Worm (Caenorhabditis elegans) whole organism, L1 larva: ENCODE data around the gene ets-7.

Experiments used
- C16A3.4 ChIP-seq: fragments of 150-350 bp; optimal IDR thresholded peaks from 2 replicates; lab custom pipeline; 2014; ENCODE audit warnings: missing biosample characterization, missing genetic modification characterization
- F16B12.6 ChIP-seq: fragments of 150-350 bp; optimal IDR thresholded peaks from 2 replicates; lab custom pipeline; 2014; ENCODE audit warnings: missing biosample characterization, missing genetic modification characterization
- alr-1 ChIP-seq: fragments of 200-800 bp; sonication (Bioruptor generic); optimal IDR thresholded peaks from 2 replicates; lab custom pipeline; 2018; ENCODE audit warnings: borderline replicate concordance, mild to moderate bottlenecking, missing genetic modification characterization, missing compliant biosample characterization
- aly-2 ChIP-seq: fragments of 150-350 bp; optimal IDR thresholded peaks from 2 replicates; lab custom pipeline; 2014; ENCODE audit warnings: missing biosample characterization, missing genetic modification characterization
- blmp-1 ChIP-seq: fragments of 150-350 bp; optimal IDR thresholded peaks from 2 replicates; lab custom pipeline; 2014; ENCODE audit warnings: missing biosample characterization, missing genetic modification characterization
- ceh-63 ChIP-seq: fragments of 200-800 bp; sonication (Bioruptor generic); optimal IDR thresholded peaks from 2 replicates; lab custom pipeline; 2018; ENCODE audit warnings: mild to moderate bottlenecking, missing genetic modification characterization, missing compliant biosample characterization
- ceh-8 ChIP-seq: fragments of 200-800 bp; sonication (Bioruptor generic); optimal IDR thresholded peaks from 2 replicates; lab custom pipeline; 2018; ENCODE audit warnings: mild to moderate bottlenecking, missing genetic modification characterization, moderate library complexity, missing compliant biosample characterization
- dpl-1 ChIP-seq, 3 experiments: fragments of 150-350 bp in 2 of 3; sonication (generic microtip) in 1 of 3; optimal IDR thresholded peaks; 2 replicates each; lab custom pipeline; 2014 to 2017; ENCODE audit warnings: missing biosample characterization in 3 of 3, missing genetic modification characterization in 3 of 3, missing genetic modification reagents in 3 of 3
- dsc-1 ChIP-seq: sonication (generic microtip); optimal IDR thresholded peaks from 2 replicates; lab custom pipeline; 2016; ENCODE audit warnings: mild to moderate bottlenecking, missing genetic modification characterization, missing compliant biosample characterization
- egl-13 ChIP-seq: sonication (generic microtip); optimal IDR thresholded peaks from 2 replicates; lab custom pipeline; 2016; ENCODE audit warnings: missing genotype, missing genetic modification reagents, missing genetic modification characterization, missing compliant biosample characterization
- elt-2 ChIP-seq: sonication (generic microtip); optimal IDR thresholded peaks from 2 replicates; lab custom pipeline; 2016; ENCODE audit warnings: missing genetic modification characterization, mild to moderate bottlenecking, inconsistent platforms, missing compliant biosample characterization, missing genetic modification reagents
- elt-3 ChIP-seq, 6 experiments: fragments of 150-350 bp in 1 of 6; sonication (generic microtip); optimal IDR thresholded peaks; 2 replicates each; lab custom pipeline; 2017 to 2018; ENCODE audit warnings: missing biosample characterization in 6 of 6, missing genetic modification characterization in 6 of 6, inconsistent platforms in 1 of 6
- ets-5 ChIP-seq: fragments of 200-800 bp; sonication (Bioruptor generic); IDR thresholded peaks from 2 replicates; pipeline ENCODE4 v1.3.6; 2022; ENCODE audit warnings: missing genetic modification characterization, missing compliant biosample characterization
- fkh-4 ChIP-seq: sonication (generic microtip); optimal IDR thresholded peaks from 2 replicates; lab custom pipeline; 2016; ENCODE audit warnings: missing compliant biosample characterization, missing genetic modification characterization, borderline replicate concordance
- fos-1 ChIP-seq: fragments of 150-350 bp; optimal IDR thresholded peaks from 2 replicates; lab custom pipeline; 2014; ENCODE audit warnings: missing biosample characterization, missing genetic modification characterization
- grh-1 ChIP-seq: fragments of 200-800 bp; sonication (Bioruptor generic); IDR thresholded peaks from 2 replicates; pipeline ENCODE4 v1.3.6; 2022; ENCODE audit warnings: missing genetic modification reagents, missing genetic modification characterization, missing compliant biosample characterization
- hlh-17 ChIP-seq: fragments of 200-800 bp; sonication (Bioruptor generic); optimal IDR thresholded peaks from 2 replicates; lab custom pipeline; 2018; ENCODE audit warnings: missing genetic modification characterization, mild to moderate bottlenecking, missing compliant biosample characterization, moderate library complexity, borderline replicate concordance
- hlh-4 ChIP-seq: sonication (generic microtip); optimal IDR thresholded peaks from 2 replicates; lab custom pipeline; 2016; ENCODE audit warnings: mild to moderate bottlenecking, missing genetic modification characterization, missing compliant biosample characterization
- jun-1 ChIP-seq: fragments of 150-350 bp; optimal IDR thresholded peaks from 2 replicates; lab custom pipeline; 2014; ENCODE audit warnings: missing biosample characterization, missing genetic modification reagents, missing genetic modification characterization
- lin-13 ChIP-seq: fragments of 150-350 bp; optimal IDR thresholded peaks from 2 replicates; lab custom pipeline; 2014; ENCODE audit warnings: missing biosample characterization, missing genetic modification reagents, missing genetic modification characterization
- lin-14 ChIP-seq: fragments of 200-800 bp; sonication (Bioruptor generic); optimal IDR thresholded peaks from 2 replicates; lab custom pipeline; 2018; ENCODE audit warnings: mild to moderate bottlenecking, missing genetic modification characterization, moderate library complexity, missing compliant biosample characterization
- lin-15B ChIP-seq: fragments of 150-350 bp; sonication (generic microtip); optimal IDR thresholded peaks from 3 replicates; lab custom pipeline; 2014; ENCODE audit warnings: missing biosample characterization, missing genetic modification characterization
- lin-39 ChIP-seq: fragments of 150-350 bp; optimal IDR thresholded peaks from 2 replicates; lab custom pipeline; 2014; ENCODE audit warnings: missing biosample characterization, missing genetic modification reagents, missing genetic modification characterization
- mdl-1 ChIP-seq, 2 experiments: fragments of 150-350 bp; optimal IDR thresholded peaks; 2 replicates each; lab custom pipeline; 2014 to 2017; ENCODE audit warnings: missing biosample characterization in 2 of 2, missing genetic modification characterization in 2 of 2, inconsistent platforms in 1 of 2
- mef-2 ChIP-seq: fragments of 150-350 bp; optimal IDR thresholded peaks from 2 replicates; lab custom pipeline; 2014; ENCODE audit warnings: missing biosample characterization, missing genetic modification characterization
- mep-1 ChIP-seq: fragments of 150-350 bp; optimal IDR thresholded peaks from 2 replicates; lab custom pipeline; 2014; ENCODE audit warnings: missing biosample characterization, missing genetic modification characterization
- nhr-11 ChIP-seq: fragments of 150-350 bp; optimal IDR thresholded peaks from 2 replicates; lab custom pipeline; 2014; ENCODE audit warnings: missing biosample characterization, missing genetic modification characterization
- nhr-12 ChIP-seq: sonication (generic microtip); optimal IDR thresholded peaks from 2 replicates; lab custom pipeline; 2017; ENCODE audit warnings: missing biosample characterization, missing genetic modification characterization
- nhr-19 ChIP-seq: fragments of 200-800 bp; sonication (Bioruptor generic); conservative IDR thresholded peaks from 2 replicates; pipeline ENCODE4 v1.3.6; 2022; ENCODE audit warnings: missing genetic modification characterization, missing compliant biosample characterization
- nhr-20 ChIP-seq: sonication (generic microtip); optimal IDR thresholded peaks from 2 replicates; lab custom pipeline; 2016; ENCODE audit warnings: mild to moderate bottlenecking, missing genetic modification characterization, missing compliant biosample characterization
- nhr-28 ChIP-seq: fragments of 150-350 bp; optimal IDR thresholded peaks from 2 replicates; lab custom pipeline; 2014; ENCODE audit warnings: missing biosample characterization, missing genetic modification characterization
- nhr-47 ChIP-seq: sonication (generic microtip); optimal IDR thresholded peaks from 2 replicates; lab custom pipeline; 2016; ENCODE audit warnings: mild to moderate bottlenecking, missing genetic modification characterization, moderate library complexity, missing compliant biosample characterization
- nhr-71 ChIP-seq: sonication (generic microtip); optimal IDR thresholded peaks from 2 replicates; lab custom pipeline; 2016; ENCODE audit warnings: mild to moderate bottlenecking, missing genetic modification characterization, moderate library complexity, missing compliant biosample characterization
- nhr-76 ChIP-seq: sonication (generic microtip); optimal IDR thresholded peaks from 2 replicates; lab custom pipeline; 2017; ENCODE audit warnings: missing biosample characterization, missing genetic modification characterization
- nhr-84 ChIP-seq: sonication (generic microtip); optimal IDR thresholded peaks from 2 replicates; lab custom pipeline; 2017; ENCODE audit warnings: missing biosample characterization, missing genetic modification characterization
- nhr-85 ChIP-seq: sonication (generic microtip); peaks from one replicate; lab custom pipeline; 2016; ENCODE audit warnings: missing genetic modification characterization, inconsistent platforms, missing compliant biosample characterization
- nhr-90 ChIP-seq: sonication (generic microtip); optimal IDR thresholded peaks from 2 replicates; lab custom pipeline; 2016; ENCODE audit warnings: mild to moderate bottlenecking, missing genetic modification characterization, missing compliant biosample characterization; ENCODE audit not compliant: poor library complexity
- rnt-1 ChIP-seq: sonication (generic microtip); optimal IDR thresholded peaks from 2 replicates; lab custom pipeline; 2016; ENCODE audit warnings: mild to moderate bottlenecking, missing genetic modification characterization, moderate library complexity, missing compliant biosample characterization
- skn-1 ChIP-seq: fragments of 150-350 bp; optimal IDR thresholded peaks from 2 replicates; lab custom pipeline; 2014; ENCODE audit warnings: missing biosample characterization, missing genetic modification characterization
- snpc-4 ChIP-seq: fragments of 150-350 bp; optimal IDR thresholded peaks from 2 replicates; lab custom pipeline; 2014; ENCODE audit warnings: missing biosample characterization, missing genetic modification characterization
- sptf-1 ChIP-seq: fragments of 150-350 bp; optimal IDR thresholded peaks from 2 replicates; lab custom pipeline; 2014; ENCODE audit warnings: missing biosample characterization, missing genetic modification characterization
- sup-37 ChIP-seq: fragments of 200-800 bp; sonication (Bioruptor generic); optimal IDR thresholded peaks from 2 replicates; lab custom pipeline; 2018; ENCODE audit warnings: mild to moderate bottlenecking, missing genetic modification characterization, missing compliant biosample characterization
- swsn-7 ChIP-seq: sonication (generic microtip); optimal IDR thresholded peaks from 2 replicates; lab custom pipeline; 2016; ENCODE audit warnings: missing genetic modification characterization, missing compliant biosample characterization
- unc-130 ChIP-seq: fragments of 150-350 bp; optimal IDR thresholded peaks from 2 replicates; lab custom pipeline; 2017; ENCODE audit warnings: missing biosample characterization, missing genetic modification characterization, inconsistent platforms
- unc-30 ChIP-seq: sonication (generic microtip); optimal IDR thresholded peaks from 2 replicates; lab custom pipeline; 2017; ENCODE audit warnings: missing biosample characterization, missing genetic modification characterization
- unc-62 ChIP-seq: fragments of 150-350 bp; optimal IDR thresholded peaks from 2 replicates; lab custom pipeline; 2014; ENCODE audit warnings: missing biosample characterization, missing genetic modification reagents, missing genetic modification characterization
- unc-86 ChIP-seq: sonication (generic microtip); optimal IDR thresholded peaks from 2 replicates; lab custom pipeline; 2016; ENCODE audit warnings: missing genetic modification characterization, missing compliant biosample characterization
- xbp-1 ChIP-seq: sonication (generic microtip); optimal IDR thresholded peaks from 2 replicates; lab custom pipeline; 2016; ENCODE audit warnings: missing genetic modification characterization, missing compliant biosample characterization
- zip-4 ChIP-seq: fragments of 200-800 bp; sonication (Bioruptor generic); optimal IDR thresholded peaks from 2 replicates; lab custom pipeline; 2018; ENCODE audit warnings: mild to moderate bottlenecking, missing genetic modification characterization, moderate library complexity, missing compliant biosample characterization
- ztf-11 ChIP-seq, 2 experiments: sonication (generic microtip); optimal IDR thresholded peaks; 2 replicates each; lab custom pipeline; 2016 to 2017; ENCODE audit warnings: missing genetic modification characterization in 2 of 2, missing biosample characterization in 1 of 2, missing compliant biosample characterization in 1 of 2
- ztf-4 ChIP-seq: fragments of 150-350 bp; optimal IDR thresholded peaks from 2 replicates; lab custom pipeline; 2014; ENCODE audit warnings: missing biosample characterization, missing genetic modification characterization

The ets-7 gene

ce11 chrV:7580378-7580777 is 21.8 kb upstream of the ets-7 start, which contains the start of gene ets-6 (continued):
- no peak for TF ChIP-seq nhr-76
- TF ChIP-seq nhr-47 (tag; lab: Kevin White, UChicago): peak; percentile 70
- TF ChIP-seq xbp-1 (tag; lab: Kevin White, UChicago): peak; percentile 55
- TF ChIP-seq ets-5 (GFP tag; lab: Robert Waterston, UW): no peak
- no peak for TF ChIP-seq fkh-4 (tag; lab: Kevin White, UChicago)
- TF ChIP-seq fos-1: peak; percentile 37
- TF ChIP-seq nhr-20 (tag; lab: Kevin White, UChicago): peak; percentile 65
- TF ChIP-seq skn-1 (tag; lab: Kevin White, UChicago): peak; percentile 25
- no peak for TF ChIP-seq ceh-63 (GFP tag; lab: Kevin White, UChicago)
- TF ChIP-seq zip-4: no peak
- no peak for TF ChIP-seq ceh-8 (GFP tag; lab: Kevin White, UChicago)
- TF ChIP-seq snpc-4 (tag; lab: Kevin White, UChicago): peak; percentile 21
- no peak for TF ChIP-seq hlh-17
- TF ChIP-seq lin-39 (tag; lab: Kevin White, UChicago): peak; percentile 25
- TF ChIP-seq elt-2 (tag; lab: Kevin White, UChicago): no peak
- no peak for TF ChIP-seq lin-13 (GFP tag; lab: Kevin White, UChicago)
- TF ChIP-seq mep-1 (tag; lab: Kevin White, UChicago): peak; percentile 72
- no peak for TF ChIP-seq nhr-84 (tag; lab: Kevin White, UChicago)
- TF ChIP-seq elt-3 (tag; optimal IDR thresholded peaks at IDR 0.05; lab: Kevin White, UChicago): peak in 2 of 6 experiments; percentile 12 to 34
- TF ChIP-seq grh-1 (GFP tag; lab: Robert Waterston, UW): no peak
- peak; percentile 27 for TF ChIP-seq C16A3.4 (tag; lab: Kevin White, UChicago)
- no peak for TF ChIP-seq nhr-11 (tag; lab: Kevin White, UChicago)
- TF ChIP-seq unc-130: no peak
- no peak for TF ChIP-seq alr-1 (tag; lab: Kevin White, UChicago)
- peak; percentile 43 for TF ChIP-seq unc-86
- peak; percentile 2 for TF ChIP-seq lin-15B (tag; lab: Kevin White, UChicago)
- no peak for TF ChIP-seq aly-2 (tag; lab: Kevin White, UChicago)
- TF ChIP-seq nhr-71 (tag; lab: Kevin White, UChicago): peak; percentile 76

- TF ChIP-seq sup-37 (GFP tag; lab: Kevin White, UChicago) (no peak), fkh-4 (tag; lab: Kevin White, UChicago) (no peak), nhr-47 (tag; lab: Kevin White, UChicago) (peak; percentile 81), mdl-1 (tag; optimal IDR thresholded peaks at IDR 0.05; lab: Kevin White, UChicago) (peak in 1 of 2 experiments; percentile 41), blmp-1 (tag; lab: Kevin White, UChicago) (peak; percentile 66), mef-2 (no peak), jun-1 (tag; lab: Kevin White, UChicago) (peak; percentile 30), hlh-4 (tag; lab: Kevin White, UChicago) (no peak), dsc-1 (tag; lab: Kevin White, UChicago) (peak; percentile 68), ztf-11 (tag; optimal IDR thresholded peaks at IDR 0.05; lab: Kevin White, UChicago) (peak in 1 of 2 experiments; percentile 33), unc-62 (GFP tag; lab: Kevin White, UChicago) (no peak), F16B12.6 (tag; lab: Kevin White, UChicago) (peak; percentile 36), nhr-90 (tag; lab: Kevin White, UChicago) (peak; percentile 76), egl-13 (tag; lab: Kevin White, UChicago) (no peak), swsn-7 (peak; percentile 80), nhr-71 (tag; lab: Kevin White, UChicago) (peak; percentile 84), nhr-28 (no peak), rnt-1 (tag; lab: Kevin White, UChicago) (peak; percentile 79), lin-14 (GFP tag; lab: Kevin White, UChicago) (peak; percentile 66), nhr-19 (peak; percentile 70), unc-86 (peak; percentile 53), nhr-85 (peak; percentile 81), fos-1 (peak; percentile 34), nhr-12 (tag; lab: Kevin White, UChicago) (no peak), elt-3 (tag; optimal IDR thresholded peaks at IDR 0.05; lab: Kevin White, UChicago) (peak in 2 of 6 experiments; percentile 23 to 35), sptf-1 (tag; lab: Kevin White, UChicago) (no peak), unc-30 (tag; lab: Kevin White, UChicago) (no peak), dpl-1 (GFP tag; optimal IDR thresholded peaks at IDR 0.05; lab: Kevin White, UChicago) (peak; percentile 68 to 79 (median 79)), grh-1 (GFP tag; lab: Robert Waterston, UW) (peak; percentile 64), ztf-4 (tag; lab: Kevin White, UChicago) (no peak), hlh-17 (no peak)
Observed at ce11 chrV:7575563-7575962, 17.0 kb upstream of the ets-7 start, which contains the start of the genes snu-66 and ints-9. Gene snu-66, minus strand, starts transcription at chrV:7575670. Gene ints-9, plus strand, starts transcription at chrV:7575802.
